Worm (Caenorhabditis elegans): ENCODE measurements around the gene F32D8.2.

F32D8.2 gene

ce11 chrV:10856901-10857637 lies 26.5 kb upstream of the F32D8.2 start (continued):
- TF ChIP-seq ceh-82 (tag; optimal IDR thresholded peaks at IDR 0.05) (peak in 1 of 3 experiments; percentile 15), nhr-19 (GFP tag; conservative IDR thresholded peaks at IDR 0.05) (0 out of 2 replicates have a peak, but pooled peaks have one; percentile 9), lsy-2 (tag; optimal IDR thresholded peaks at IDR 0.05) (peak in 1 of 2 experiments; percentile 53), rnt-1 (tag; optimal IDR thresholded peaks at IDR 0.05) (peak; percentile 44), snu-23 (GFP tag; optimal IDR thresholded peaks at IDR 0.05) (peak; percentile 27), nhr-47 (tag; optimal IDR thresholded peaks at IDR 0.05) (peak; percentile 34), tbx-2 (tag; optimal IDR thresholded peaks at IDR 0.05) (peak; percentile 46), nhr-85 (tag) (peak; percentile 55)

- peak; percentile 31 for TF ChIP-seq nhr-90 (tag; optimal IDR thresholded peaks at IDR 0.05; ENCODE audit: poor library complexity)
- TF ChIP-seq pqm-1 (tag; optimal IDR thresholded peaks at IDR 0.05): no peak
- TF ChIP-seq unc-130 (tag; optimal IDR thresholded peaks at IDR 0.05): peak; percentile 76
- TF ChIP-seq ztf-4 (tag; optimal IDR thresholded peaks at IDR 0.05): peak; percentile 80
- TF ChIP-seq pax-3 (tag; optimal IDR thresholded peaks at IDR 0.05): peak; percentile 55
- TF ChIP-seq swsn-7 (tag; optimal IDR thresholded peaks at IDR 0.05): peak; percentile 78
- TF ChIP-seq nhr-77 (tag; optimal IDR thresholded peaks at IDR 0.05): no peak
- TF ChIP-seq F16B12.6 (tag; optimal IDR thresholded peaks at IDR 0.05): no peak
- peak; percentile 71 for TF ChIP-seq skn-1 (tag; optimal IDR thresholded peaks at IDR 0.05)
- peak; percentile 73 for TF ChIP-seq sup-37 (GFP tag; optimal IDR thresholded peaks at IDR 0.05)
- TF ChIP-seq lin-35 (GFP tag; optimal IDR thresholded peaks at IDR 0.05): peak; percentile 39 to 42
- peak; percentile 68 for TF ChIP-seq lin-39 (tag; optimal IDR thresholded peaks at IDR 0.05)
- no peak for TF ChIP-seq ama-1 (optimal IDR thresholded peaks at IDR 0.05)
- no peak for TF ChIP-seq alr-1 (tag; optimal IDR thresholded peaks at IDR 0.05; ENCODE audit: borderline replicate concordance)
- TF ChIP-seq jun-1 (tag; optimal IDR thresholded peaks at IDR 0.05): peak; percentile 59
- TF ChIP-seq lin-13 (GFP tag; optimal IDR thresholded peaks at IDR 0.05): peak; percentile 31
- TF ChIP-seq ceh-88 (GFP tag; IDR thresholded peaks at IDR 0.05): no peak
- peak; percentile 89 for TF ChIP-seq fkh-10 (GFP tag; optimal IDR thresholded peaks at IDR 0.05)
- no peak for TF ChIP-seq lin-15B (tag; optimal IDR thresholded peaks at IDR 0.05)
- no peak for TF ChIP-seq efl-3 (GFP tag; optimal IDR thresholded peaks at IDR 0.05)
- TF ChIP-seq ceh-63 (GFP tag; optimal IDR thresholded peaks at IDR 0.05): peak; percentile 61
- TF ChIP-seq nhr-28 (tag; optimal IDR thresholded peaks at IDR 0.05): no peak
- peak; percentile 84 for TF ChIP-seq unc-86 (tag; optimal IDR thresholded peaks at IDR 0.05)
- TF ChIP-seq C34B4.2 (tag; optimal IDR thresholded peaks at IDR 0.05): no peak
- TF ChIP-seq rnt-1 (tag; optimal IDR thresholded peaks at IDR 0.05): peak; percentile 88
- no peak for TF ChIP-seq hlh-4 (tag; optimal IDR thresholded peaks at IDR 0.05)
- TF ChIP-seq unc-30 (tag; optimal IDR thresholded peaks at IDR 0.05): no peak
- peak; percentile 84 for TF ChIP-seq egl-13 (tag; optimal IDR thresholded peaks at IDR 0.05)
- TF ChIP-seq C16A3.4 (tag; optimal IDR thresholded peaks at IDR 0.05): peak; percentile 58
- no peak for TF ChIP-seq nhr-84 (tag; optimal IDR thresholded peaks at IDR 0.05)
- peak; percentile 75 to 79 for TF ChIP-seq lsy-2 (tag; optimal IDR thresholded peaks at IDR 0.05)
- no peak for TF ChIP-seq Y116A8C.19 (tag; optimal IDR thresholded peaks at IDR 0.05; ENCODE audit: borderline replicate concordance)
- peak; percentile 84 for TF ChIP-seq nhr-85 (tag)
- TF ChIP-seq ces-1 (GFP tag; optimal IDR thresholded peaks at IDR 0.05): no peak
- peak; percentile 11 for TF ChIP-seq elt-2 (tag; optimal IDR thresholded peaks at IDR 0.05)
- TF ChIP-seq fkh-4 (tag; optimal IDR thresholded peaks at IDR 0.05; ENCODE audit: borderline replicate concordance): peak; percentile 51
- peak; percentile 1 for TF ChIP-seq C04F5.9 (tag; optimal IDR thresholded peaks at IDR 0.05)
- TF ChIP-seq hlh-17 (GFP tag; optimal IDR thresholded peaks at IDR 0.05; ENCODE audit: borderline replicate concordance): no peak
- TF ChIP-seq irx-1 (tag; optimal IDR thresholded peaks at IDR 0.05): peak; percentile 77
- TF ChIP-seq fos-1 (tag; optimal IDR thresholded peaks at IDR 0.05): no peak
- peak; percentile 99 for TF ChIP-seq lin-14 (GFP tag; optimal IDR thresholded peaks at IDR 0.05)
- peak; percentile 87 for TF ChIP-seq snu-23 (GFP tag; optimal IDR thresholded peaks at IDR 0.05)
- peak; percentile 31 for TF ChIP-seq ceh-8 (GFP tag; optimal IDR thresholded peaks at IDR 0.05)
- TF ChIP-seq ceh-82 (tag; optimal IDR thresholded peaks at IDR 0.05): peak; percentile 28 to 80 (median 60)
- TF ChIP-seq ztf-11 (tag; optimal IDR thresholded peaks at IDR 0.05): peak in 1 of 2 experiments; percentile 49
- TF ChIP-seq grh-1 (GFP tag; IDR thresholded peaks at IDR 0.05): no peak
Measured at ce11 chrV:10858340-10858739, 25.2 kb upstream of the F32D8.2 start.
